Worm (Caenorhabditis elegans) whole organism, L3 larva: Measurements from ENCODE around the gene C35D10.10.

Experiments used
- ama-1 ChIP-seq: fragments of 150-350 bp; optimal IDR thresholded peaks from 2 replicates; lab custom pipeline; 2018
- daf-12 ChIP-seq: fragments of 150-350 bp; optimal IDR thresholded peaks from 2 replicates; lab custom pipeline; 2014; ENCODE audit warnings: missing biosample characterization, missing genetic modification reagents, missing genetic modification characterization
- elt-3 ChIP-seq, 3 experiments: fragments of 150-350 bp in 1 of 3; sonication (generic microtip) in 2 of 3; optimal IDR thresholded peaks; 2 replicates in 2 of 3; 4 replicates in 1 of 3; lab custom pipeline; 2014 to 2017; ENCODE audit warnings: missing biosample characterization in 3 of 3, missing genetic modification characterization in 3 of 3
- fkh-10 ChIP-seq: sonication (generic microtip); optimal IDR thresholded peaks from 2 replicates; lab custom pipeline; 2017; ENCODE audit warnings: missing biosample characterization, missing genetic modification reagents, missing genetic modification characterization
- nhr-11 ChIP-seq: fragments of 150-350 bp; optimal IDR thresholded peaks from 2 replicates; lab custom pipeline; 2014; ENCODE audit warnings: missing biosample characterization, missing genetic modification characterization
- nhr-237 ChIP-seq: fragments of 150-350 bp; optimal IDR thresholded peaks from 2 replicates; lab custom pipeline; 2014; ENCODE audit warnings: missing biosample characterization, missing genetic modification characterization
- nhr-28 ChIP-seq: fragments of 150-350 bp; optimal IDR thresholded peaks from 2 replicates; lab custom pipeline; 2014; ENCODE audit warnings: missing biosample characterization, missing genetic modification characterization
- pqm-1 ChIP-seq: fragments of 150-350 bp; optimal IDR thresholded peaks from 2 replicates; lab custom pipeline; 2017; ENCODE audit warnings: missing biosample characterization, missing genetic modification characterization, inconsistent platforms
- tbx-2 ChIP-seq: sonication (generic microtip); optimal IDR thresholded peaks from 2 replicates; lab custom pipeline; 2016; ENCODE audit warnings: mild to moderate bottlenecking, missing genetic modification characterization, missing compliant biosample characterization
- ztf-11 ChIP-seq: fragments of 150-350 bp; optimal IDR thresholded peaks from 2 replicates; lab custom pipeline; 2014; ENCODE audit warnings: missing biosample characterization, missing genetic modification characterization

DNA sequence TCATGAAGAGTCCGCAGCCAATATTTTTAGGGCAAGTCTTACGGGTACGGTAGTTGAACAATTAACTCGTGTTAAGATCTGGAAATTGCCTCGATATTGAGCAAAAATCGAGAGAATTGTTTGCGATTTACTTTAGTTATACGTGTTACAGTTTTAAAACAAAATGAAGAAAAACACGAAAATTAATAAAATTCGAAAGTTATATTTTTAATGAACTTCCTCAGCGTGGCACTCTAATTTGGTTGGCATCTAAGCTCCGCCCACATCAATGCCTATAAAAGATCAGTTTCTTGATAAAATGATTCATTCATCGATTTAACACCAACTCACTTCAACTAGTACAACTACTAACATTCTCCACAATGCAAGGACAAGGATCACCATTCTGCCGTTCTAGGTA lies 8.9 kb upstream of the C35D10.10 start, which contains the start of gene gipc-1:
- TF ChIP-seq nhr-237 (tag; lab: Kevin White, UChicago) (no peak), tbx-2 (no peak), nhr-11 (tag; lab: Kevin White, UChicago) (no peak), ama-1 (lab: Kevin White, UChicago) (no peak), pqm-1 (tag; lab: Kevin White, UChicago) (no peak), elt-3 (tag; optimal IDR thresholded peaks at IDR 0.05; lab: Kevin White, UChicago) (no peak), fkh-10 (no peak), ztf-11 (tag; lab: Kevin White, UChicago) (no peak), nhr-28 (tag; lab: Kevin White, UChicago) (no peak), daf-12 (tag; lab: Kevin White, UChicago) (no peak)
